Fruit fly (Drosophila melanogaster) whole organism, embryonic: Measurements from ENCODE around the gene Ac78C.

Experiments used
- Ada2b ChIP-seq: fragments of 200-800 bp; sonication (Bioruptor generic); IDR thresholded peaks from 2 replicates; pipeline ENCODE4 v1.3.6; 2022; ENCODE audit warnings: missing biosample characterization, missing genetic modification characterization
- Awh ChIP-seq: fragments of 200-800 bp; sonication (Bioruptor generic); IDR thresholded peaks from 2 replicates; pipeline ENCODE4, ENCODE4 v1.3.6; 2022; ENCODE audit warnings: missing biosample characterization, missing genetic modification characterization
- CG10366 ChIP-seq: fragments of 200-800 bp; sonication (Bioruptor generic); IDR thresholded peaks from 2 replicates; pipeline ENCODE4 v1.3.6; 2022; ENCODE audit warnings: missing biosample characterization, missing genetic modification characterization
- CG11247 ChIP-seq: fragments of 200-800 bp; sonication (Bioruptor generic); IDR thresholded peaks from 2 replicates; pipeline ENCODE4 v1.3.6; 2022; ENCODE audit warnings: missing biosample characterization, missing genetic modification characterization
- CG13775 ChIP-seq: fragments of 200-800 bp; sonication (Bioruptor generic); optimal IDR thresholded peaks from 3 replicates; lab custom pipeline; 2017; ENCODE audit warnings: missing biosample characterization, mild to moderate bottlenecking, missing genetic modification characterization
- CG14860 ChIP-seq: fragments of 200-800 bp; sonication (Bioruptor generic); IDR thresholded peaks from 3 replicates; pipeline ENCODE4 v1.3.6; 2022; ENCODE audit warnings: missing biosample characterization, missing genetic modification characterization; ENCODE audit not compliant: partially characterized antibody
- CG2120 ChIP-seq: fragments of 200-800 bp; sonication (Bioruptor generic); optimal IDR thresholded peaks from 3 replicates; lab custom pipeline; 2016; ENCODE audit warnings: missing biosample characterization, missing genetic modification characterization
- CG31365 ChIP-seq: fragments of 200-800 bp; sonication (Bioruptor generic); optimal IDR thresholded peaks from 2 replicates; lab custom pipeline; 2018; ENCODE audit warnings: missing biosample characterization, mild to moderate bottlenecking, missing genetic modification characterization
- CG32772 ChIP-seq: fragments of 200-800 bp; sonication (Bioruptor generic); IDR thresholded peaks from 2 replicates; pipeline ENCODE4 v1.3.6; 2022; ENCODE audit warnings: missing biosample characterization, missing genetic modification characterization
- CG3407 ChIP-seq: fragments of 200-800 bp; sonication (Bioruptor generic); optimal IDR thresholded peaks from 2 replicates; lab custom pipeline; 2018; ENCODE audit warnings: missing biosample characterization, mild to moderate bottlenecking, missing genetic modification characterization
- CG3726 ChIP-seq: fragments of 200-800 bp; sonication (Bioruptor generic); IDR thresholded peaks from 3 replicates; pipeline ENCODE4, ENCODE4 v1.3.6; 2022; ENCODE audit warnings: missing biosample characterization, missing genetic modification characterization
- CG4282 ChIP-seq: fragments of 200-800 bp; sonication (Bioruptor generic); optimal IDR thresholded peaks from 2 replicates; lab custom pipeline; 2016; ENCODE audit warnings: missing biosample characterization, missing genetic modification characterization
- CG7271 ChIP-seq: fragments of 200-800 bp; sonication (Bioruptor generic); optimal IDR thresholded peaks from 2 replicates; lab custom pipeline; 2018; ENCODE audit warnings: missing biosample characterization, mild to moderate bottlenecking, missing genetic modification characterization, moderate library complexity
- CG7963 ChIP-seq: fragments of 200-800 bp; sonication (Bioruptor generic); IDR thresholded peaks from 3 replicates; pipeline ENCODE4 v1.3.6; 2022; ENCODE audit warnings: missing biosample characterization, missing genetic modification characterization; ENCODE audit not compliant: partially characterized antibody
- CG8281 ChIP-seq: fragments of 200-800 bp; sonication (Bioruptor generic); optimal IDR thresholded peaks from 2 replicates; lab custom pipeline; 2018; ENCODE audit warnings: missing biosample characterization, mild to moderate bottlenecking, missing genetic modification characterization, moderate library complexity
- D ChIP-seq, 2 experiments: fragments of 200-800 bp in 1 of 2; fragments of >200 bp in 1 of 2; sonication (Bioruptor generic) in 1 of 2; optimal IDR thresholded peaks; 2 replicates in 1 of 2; 3 replicates in 1 of 2; lab custom pipeline; 2017; ENCODE audit warnings: mild to moderate bottlenecking in 1 of 2, missing biosample characterization in 1 of 2, missing genetic modification characterization in 1 of 2, missing genetic modification reagents in 1 of 2
- Eip74EF ChIP-seq, 2 experiments: fragments of 200-800 bp in 1 of 2; fragments of >200 bp in 1 of 2; sonication (Bioruptor generic) in 1 of 2; optimal IDR thresholded peaks; 2 replicates each; lab custom pipeline; 2017 to 2019; ENCODE audit warnings: missing biosample characterization in 2 of 2, missing genetic modification characterization in 2 of 2, mild to moderate bottlenecking in 1 of 2, moderate library complexity in 1 of 2
- Ets65A ChIP-seq: fragments of 200-800 bp; sonication (Bioruptor generic); peaks from one replicate; lab custom pipeline; 2016; ENCODE audit warnings: missing biosample characterization, missing genetic modification characterization
- Gsc ChIP-seq: fragments of 200-800 bp; sonication (Bioruptor generic); IDR thresholded peaks from 2 replicates; pipeline ENCODE4 v1.3.6; 2022; ENCODE audit warnings: missing biosample characterization, missing genetic modification characterization
- Hr51 ChIP-seq, 2 experiments: fragments of 200-800 bp; sonication (Bioruptor generic); optimal IDR thresholded peaks; 2 replicates in 1 of 2; 3 replicates in 1 of 2; lab custom pipeline; 2016 to 2018; ENCODE audit warnings: missing biosample characterization in 2 of 2, missing genetic modification characterization in 2 of 2, mild to moderate bottlenecking in 1 of 2, moderate library complexity in 1 of 2
- Max ChIP-seq: fragments of 200-800 bp; sonication (Bioruptor generic); optimal IDR thresholded peaks from 2 replicates; lab custom pipeline; 2016; ENCODE audit warnings: missing biosample characterization, mild to moderate bottlenecking, missing genetic modification characterization
- Med ChIP-seq: fragments of 200-800 bp; sonication (Bioruptor generic); peaks from one replicate; lab custom pipeline; 2016; ENCODE audit warnings: missing biosample characterization, missing genetic modification characterization, mild to moderate bottlenecking, inconsistent platforms, moderate library complexity
- NC2α ChIP-seq: fragments of 200-800 bp; sonication (Bioruptor generic); optimal IDR thresholded peaks from 2 replicates; lab custom pipeline; 2016; ENCODE audit warnings: missing biosample characterization, missing genetic modification characterization
- NFAT ChIP-seq: fragments of 200-800 bp; sonication (Bioruptor generic); IDR thresholded peaks from 2 replicates; pipeline ENCODE4 v1.3.6; 2022; ENCODE audit warnings: missing biosample characterization, missing genetic modification characterization
- Opbp ChIP-seq: fragments of 200-800 bp; sonication (Bioruptor generic); IDR thresholded peaks from 3 replicates; pipeline ENCODE4 v1.3.6; 2022; ENCODE audit warnings: missing biosample characterization, missing genetic modification characterization; ENCODE audit not compliant: partially characterized antibody
- Optix ChIP-seq: fragments of 200-800 bp; sonication (Bioruptor generic); IDR thresholded peaks from 3 replicates; pipeline ENCODE4 v1.3.6; 2022; ENCODE audit warnings: missing biosample characterization, missing genetic modification characterization
- Sry-β ChIP-seq: fragments of 200-800 bp; sonication (Bioruptor generic); optimal IDR thresholded peaks from 2 replicates; lab custom pipeline; 2018; ENCODE audit warnings: missing biosample characterization, mild to moderate bottlenecking, missing genetic modification characterization, moderate library complexity
- Stat92E ChIP-seq, 3 experiments: fragments of >200 bp in 2 of 3; fragments of 200-800 bp in 1 of 3; sonication (Bioruptor generic) in 1 of 3; optimal IDR thresholded peaks; 2 replicates each; lab custom pipeline; 2017 to 2019; ENCODE audit warnings: missing biosample characterization in 3 of 3, missing genetic modification characterization in 3 of 3, mild to moderate bottlenecking in 1 of 3, moderate library complexity in 1 of 3
- bsh ChIP-seq, 2 experiments: fragments of 200-800 bp; sonication (Bioruptor generic); optimal IDR thresholded peaks; 2 replicates each; lab custom pipeline; 2017 to 2018; ENCODE audit warnings: mild to moderate bottlenecking in 2 of 2, missing biosample characterization in 2 of 2, missing genetic modification characterization in 2 of 2, moderate library complexity in 1 of 2
- chinmo ChIP-seq: fragments of 200-800 bp; sonication (Bioruptor generic); IDR thresholded peaks from 4 replicates; pipeline ENCODE4 v1.3.6; 2022; ENCODE audit warnings: missing biosample characterization, missing genetic modification characterization; ENCODE audit not compliant: partially characterized antibody
- corto ChIP-seq: fragments of 200-800 bp; sonication (Bioruptor generic); optimal IDR thresholded peaks from 2 replicates; lab custom pipeline; 2016; ENCODE audit warnings: missing biosample characterization, mild to moderate bottlenecking, missing genetic modification characterization, moderate library complexity
- cwo ChIP-seq: fragments of 200-800 bp; sonication (Bioruptor generic); optimal IDR thresholded peaks from 3 replicates; lab custom pipeline; 2017; ENCODE audit warnings: missing biosample characterization, missing genetic modification characterization, mild to moderate bottlenecking, moderate library complexity, missing genetic modification reagents
- dmrt11E ChIP-seq: fragments of 200-800 bp; sonication (Bioruptor generic); optimal IDR thresholded peaks from 3 replicates; lab custom pipeline; 2018; ENCODE audit warnings: missing biosample characterization, mild to moderate bottlenecking, missing genetic modification characterization, moderate library complexity
- eyg ChIP-seq: fragments of 200-800 bp; sonication (Bioruptor generic); optimal IDR thresholded peaks from 3 replicates; lab custom pipeline; 2016; ENCODE audit warnings: missing biosample characterization, missing genetic modification characterization
- ftz-f1 ChIP-seq: fragments of 200-800 bp; sonication (Bioruptor generic); optimal IDR thresholded peaks from 2 replicates; lab custom pipeline; 2016; ENCODE audit warnings: missing biosample characterization, missing genetic modification characterization
- gce ChIP-seq: fragments of 200-800 bp; sonication (Bioruptor generic); IDR thresholded peaks from 3 replicates; pipeline ENCODE4 v1.3.6; 2022; ENCODE audit warnings: missing biosample characterization, missing genetic modification characterization
- otp ChIP-seq: fragments of 200-800 bp; sonication (Bioruptor generic); IDR thresholded peaks from 3 replicates; pipeline ENCODE4, ENCODE4 v1.3.6; 2022; ENCODE audit warnings: missing biosample characterization, missing genetic modification characterization
- pnt ChIP-seq: fragments of 200-800 bp; sonication (Bioruptor generic); optimal IDR thresholded peaks from 3 replicates; lab custom pipeline; 2016; ENCODE audit warnings: missing biosample characterization, missing genetic modification characterization
- sim ChIP-seq: fragments of 200-800 bp; sonication (Bioruptor generic); IDR thresholded peaks from 2 replicates; pipeline ENCODE4 v1.3.6; 2022; ENCODE audit warnings: missing biosample characterization, missing genetic modification characterization
- sr ChIP-seq: fragments of 200-800 bp; sonication (Bioruptor generic); IDR thresholded peaks from 3 replicates; pipeline ENCODE4 v1.3.6; 2022; ENCODE audit warnings: missing biosample characterization, missing genetic modification characterization
- tin ChIP-seq: fragments of 200-800 bp; sonication (Bioruptor generic); optimal IDR thresholded peaks from 3 replicates; lab custom pipeline; 2016; ENCODE audit warnings: missing biosample characterization, missing genetic modification characterization
- vvl ChIP-seq: fragments of 200-800 bp; sonication (Bioruptor generic); IDR thresholded peaks from 2 replicates; pipeline ENCODE4 v1.3.6; 2022; ENCODE audit warnings: missing biosample characterization, missing genetic modification characterization
- wdn ChIP-seq: fragments of 200-800 bp; sonication (Bioruptor generic); IDR thresholded peaks from 2 replicates; pipeline ENCODE4 v1.3.6; 2022; ENCODE audit warnings: missing biosample characterization, missing genetic modification characterization
- wek ChIP-seq: fragments of 200-800 bp; sonication (Bioruptor generic); optimal IDR thresholded peaks from 3 replicates; lab custom pipeline; 2018; ENCODE audit warnings: missing biosample characterization, mild to moderate bottlenecking, missing genetic modification characterization, moderate library complexity

Gene Ac78C

DNA sequence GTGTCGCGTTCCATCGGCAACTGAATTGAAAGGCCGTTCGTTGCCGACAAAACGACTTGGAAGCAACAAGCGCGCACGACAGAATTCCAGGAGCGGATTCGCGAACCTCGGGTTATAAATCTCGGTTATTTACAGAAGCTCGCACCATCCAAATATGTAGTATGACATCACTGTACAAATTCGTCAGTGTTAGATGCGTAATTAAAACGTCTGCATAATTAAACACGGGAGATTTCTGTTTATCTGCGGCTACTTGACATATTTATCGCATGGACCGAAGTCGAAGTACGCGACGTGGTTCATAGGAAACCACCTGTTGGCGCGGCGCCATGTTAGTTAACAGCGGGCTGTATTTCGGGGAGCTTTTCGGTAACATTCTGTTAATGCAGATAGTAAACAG is at the start of gene Ac78C (continued):
- TF ChIP-seq CG7271 (tag; lab: Kevin White, UChicago) (peak; percentile 37), wek (GFP tag; lab: Kevin White, UChicago) (peak; percentile 77), Hr51 (GFP tag; optimal IDR thresholded peaks at IDR 0.05; lab: Kevin White, UChicago) (peak; percentile 73 to 82), dmrt11E (tag; lab: Kevin White, UChicago) (no peak), Ada2b (peak; percentile 90), vvl (GFP tag; lab: Robert Waterston, UW) (peak; percentile 95), pnt (GFP tag; lab: Kevin White, UChicago) (peak; percentile 86), CG4282 (GFP tag; lab: Kevin White, UChicago) (peak; percentile 83), CG3407 (GFP tag; lab: Kevin White, UChicago) (peak; percentile 22), wdn (peak; percentile 90), Max (GFP tag; lab: Kevin White, UChicago) (peak; percentile 65), NFAT (GFP tag; lab: Robert Waterston, UW) (peak; percentile 95), otp (GFP tag; lab: Robert Waterston, UW) (peak; percentile 65; the same call in 2 of the 3 replicates), CG13775 (peak; percentile 51), CG7963 (no peak), CG10366 (peak; percentile 83), CG31365 (tag; lab: Kevin White, UChicago) (peak; percentile 85), Stat92E (GFP tag; optimal IDR thresholded peaks at IDR 0.05; lab: Kevin White, UChicago) (no peak), sim (no peak), eyg (peak; percentile 92), D (optimal IDR thresholded peaks at IDR 0.05; lab: Kevin White, UChicago) (no peak), D (GFP tag; optimal IDR thresholded peaks at IDR 0.05; lab: Kevin White, UChicago) (peak; percentile 33), corto (GFP tag; lab: Kevin White, UChicago) (no peak), Opbp (peak; percentile 59; the same call in 2 of the 3 replicates), Gsc (GFP tag; lab: Robert Waterston, UW) (0 out of 2 replicates have a peak, but pooled peaks have one; percentile 32), NC2α (GFP tag; lab: Kevin White, UChicago) (peak; percentile 30), bsh (GFP tag; optimal IDR thresholded peaks at IDR 0.05; lab: Kevin White, UChicago) (no peak), Awh (peak; percentile 84), CG2120 (GFP tag; lab: Kevin White, UChicago) (peak; percentile 95)

DNA sequence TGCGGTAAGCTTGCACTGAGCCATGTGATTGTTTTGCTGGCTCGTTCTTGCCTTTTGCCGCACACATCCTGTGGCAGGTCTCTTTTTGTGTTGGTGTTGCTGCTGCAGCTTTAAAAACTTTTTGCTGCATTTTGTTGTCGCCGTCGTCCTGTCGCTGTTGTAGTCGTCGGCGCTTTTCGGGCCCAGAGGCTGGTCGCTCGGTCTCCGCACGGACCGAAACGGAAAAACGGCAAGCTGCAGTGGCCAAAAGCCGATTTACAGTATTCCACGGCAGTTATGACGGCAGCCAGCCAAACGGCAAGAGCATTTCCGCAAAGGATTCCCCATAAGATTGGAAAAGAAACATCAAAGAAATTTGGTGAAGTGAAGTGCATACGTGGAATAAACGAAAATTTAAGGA is 48.4 kb upstream of the Ac78C start, which contains the start of gene CG43219:
TSS of gene CG43219 (plus strand) at position 301 of the 400 bp plus-strand sequence.
- peak; percentile 28 for TF ChIP-seq Ets65A (GFP tag; lab: Kevin White, UChicago)
- TF ChIP-seq CG14860 = no peak
- TF ChIP-seq CG8281 (tag; lab: Kevin White, UChicago) = no peak
- 0 out of 3 replicates have a peak, but pooled peaks have one; percentile 6 for TF ChIP-seq Optix (GFP tag; lab: Robert Waterston, UW)
- TF ChIP-seq CG32772 (GFP tag; lab: Robert Waterston, UW) = 0 out of 2 replicates have a peak, but pooled peaks have one; percentile 7
- no peak for TF ChIP-seq Sry-β (GFP tag; lab: Kevin White, UChicago)
- TF ChIP-seq gce (GFP tag; lab: Robert Waterston, UW) = no peak
- TF ChIP-seq CG3726 (GFP tag; lab: Robert Waterston, UW) = 0 out of 3 replicates have a peak, but pooled peaks have one; percentile 49

DNA sequence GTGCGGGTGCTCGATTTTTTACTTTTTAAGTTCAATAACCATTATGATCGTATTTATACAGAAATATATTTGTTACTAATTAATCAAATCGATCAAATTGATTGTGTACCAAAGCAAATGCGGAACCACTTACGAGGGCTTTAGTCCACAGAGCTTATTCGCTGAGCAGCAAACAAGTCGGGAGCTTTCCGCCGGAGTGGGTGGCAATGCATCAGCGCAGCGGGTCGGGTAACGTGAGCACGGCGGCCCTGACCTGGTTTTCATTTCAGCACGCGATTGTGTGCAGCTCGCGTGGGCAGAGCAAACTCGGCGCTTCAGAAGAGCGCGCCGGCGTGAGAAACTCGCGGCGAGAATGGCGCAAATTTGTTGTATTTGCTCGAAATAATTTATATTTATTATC is 47.4 kb upstream of the Ac78C start:
- TF ChIP-seq sr (GFP tag; lab: Robert Waterston, UW) = peak; percentile 91
- peak; percentile 93; the same call in 3 of the 4 replicates for TF ChIP-seq chinmo (GFP tag; lab: Robert Waterston, UW)
- TF ChIP-seq CG11247 (GFP tag; lab: Robert Waterston, UW) = no peak
- no peak for TF ChIP-seq tin (GFP tag; lab: Kevin White, UChicago)
- peak; percentile 65 for TF ChIP-seq ftz-f1
- TF ChIP-seq Eip74EF (GFP tag; optimal IDR thresholded peaks at IDR 0.05; lab: Kevin White, UChicago) = peak in 1 of 2 experiments; percentile 50
- TF ChIP-seq cwo (GFP tag; lab: Kevin White, UChicago) = peak; percentile 59
- peak; percentile 65 for TF ChIP-seq Med (GFP tag; lab: Kevin White, UChicago)
